Fruit fly (Drosophila melanogaster) whole organism, embryonic: Measurements from ENCODE around the gene PIP4K.

Source experiments
- Asciz ChIP-seq: fragments of 200-800 bp; sonication (Bioruptor generic); optimal IDR thresholded peaks from 2 replicates; lab custom pipeline; 2017; ENCODE audit warnings: missing biosample characterization, mild to moderate bottlenecking, missing genetic modification characterization, missing genetic modification reagents
- Blimp-1 ChIP-seq: fragments of 200-800 bp; sonication (Bioruptor generic); optimal IDR thresholded peaks from 3 replicates; lab custom pipeline; 2018; ENCODE audit warnings: missing biosample characterization, missing genetic modification characterization, mild to moderate bottlenecking, moderate library complexity, missing genetic modification reagents
- CG10431 ChIP-seq: fragments of 200-800 bp; sonication (Bioruptor generic); optimal IDR thresholded peaks from 3 replicates; lab custom pipeline; 2018; ENCODE audit warnings: missing biosample characterization, mild to moderate bottlenecking, missing genetic modification characterization
- CG12104 ChIP-seq: fragments of 200-800 bp; sonication (Bioruptor generic); optimal IDR thresholded peaks from 3 replicates; lab custom pipeline; 2016; ENCODE audit warnings: missing biosample characterization, missing genetic modification characterization
- CG13296 ChIP-seq: fragments of 200-800 bp; sonication (Bioruptor generic); optimal IDR thresholded peaks from 3 replicates; lab custom pipeline; 2018; ENCODE audit warnings: missing biosample characterization, mild to moderate bottlenecking, missing genetic modification characterization
- CG15073 ChIP-seq: fragments of 200-800 bp; sonication (Bioruptor generic); optimal IDR thresholded peaks from 2 replicates; lab custom pipeline; 2016; ENCODE audit warnings: missing biosample characterization, missing genetic modification characterization
- CG17361 ChIP-seq: fragments of 200-800 bp; sonication (Bioruptor generic); IDR thresholded peaks from 3 replicates; pipeline ENCODE4 v1.3.6; 2022; ENCODE audit warnings: missing biosample characterization, missing genetic modification characterization
- CG17829 ChIP-seq: fragments of 200-800 bp; optimal IDR thresholded peaks from 2 replicates; lab custom pipeline; 2019; ENCODE audit warnings: missing biosample characterization, mild to moderate bottlenecking, missing genetic modification characterization, moderate library complexity
- CG18599 ChIP-seq: fragments of 200-800 bp; sonication (Bioruptor generic); optimal IDR thresholded peaks from 3 replicates; lab custom pipeline; 2017; ENCODE audit warnings: missing biosample characterization, missing genetic modification characterization, mild to moderate bottlenecking, moderate library complexity, missing genetic modification reagents
- CG18764 ChIP-seq: fragments of 200-800 bp; sonication (Bioruptor generic); optimal IDR thresholded peaks from 3 replicates; lab custom pipeline; 2016; ENCODE audit warnings: missing biosample characterization, missing genetic modification characterization
- CG2875 ChIP-seq: fragments of 200-800 bp; sonication (Bioruptor generic); optimal IDR thresholded peaks from 2 replicates; lab custom pipeline; 2017; ENCODE audit warnings: missing biosample characterization, mild to moderate bottlenecking, missing genetic modification characterization, missing genetic modification reagents
- CG30020 ChIP-seq: fragments of 200-800 bp; optimal IDR thresholded peaks from 2 replicates; lab custom pipeline; 2019; ENCODE audit warnings: missing biosample characterization, mild to moderate bottlenecking, missing genetic modification characterization, moderate library complexity
- CG31441 ChIP-seq: fragments of 200-800 bp; sonication (Bioruptor generic); IDR thresholded peaks from 2 replicates; pipeline ENCODE4 v1.3.6; 2022; ENCODE audit warnings: missing biosample characterization, missing genetic modification characterization
- CG32767 ChIP-seq: fragments of 200-800 bp; sonication (Bioruptor generic); IDR thresholded peaks from 2 replicates; pipeline ENCODE4 v1.3.6; 2022; ENCODE audit warnings: missing biosample characterization, missing genetic modification characterization
- CG3281 ChIP-seq: fragments of 200-800 bp; sonication (Bioruptor generic); optimal IDR thresholded peaks from 3 replicates; lab custom pipeline; 2017; ENCODE audit warnings: missing biosample characterization, mild to moderate bottlenecking, missing genetic modification characterization
- CG6254 ChIP-seq: fragments of 200-800 bp; sonication (Bioruptor generic); optimal IDR thresholded peaks from 3 replicates; lab custom pipeline; 2017; ENCODE audit warnings: mild to moderate bottlenecking, missing biosample characterization, missing genetic modification reagents, missing genetic modification characterization
- CG6654 ChIP-seq: fragments of 200-800 bp; sonication (Bioruptor generic); optimal IDR thresholded peaks from 2 replicates; lab custom pipeline; 2017; ENCODE audit warnings: missing biosample characterization, mild to moderate bottlenecking, missing genetic modification characterization
- CG6683 ChIP-seq: fragments of 200-800 bp; sonication (Bioruptor generic); optimal IDR thresholded peaks from 2 replicates; lab custom pipeline; 2017; ENCODE audit warnings: missing biosample characterization, mild to moderate bottlenecking, missing genetic modification characterization, missing genetic modification reagents
- CG8281 ChIP-seq: fragments of 200-800 bp; sonication (Bioruptor generic); optimal IDR thresholded peaks from 2 replicates; lab custom pipeline; 2018; ENCODE audit warnings: missing biosample characterization, mild to moderate bottlenecking, missing genetic modification characterization, moderate library complexity
- CG9215 ChIP-seq: fragments of 200-800 bp; sonication (Bioruptor generic); IDR thresholded peaks from 2 replicates; pipeline ENCODE4 v1.3.6; 2022; ENCODE audit warnings: missing biosample characterization, missing genetic modification characterization
- D ChIP-seq, 2 experiments: fragments of 200-800 bp in 1 of 2; fragments of >200 bp in 1 of 2; sonication (Bioruptor generic) in 1 of 2; optimal IDR thresholded peaks; 2 replicates in 1 of 2; 3 replicates in 1 of 2; lab custom pipeline; 2017; ENCODE audit warnings: mild to moderate bottlenecking in 1 of 2, missing biosample characterization in 1 of 2, missing genetic modification characterization in 1 of 2, missing genetic modification reagents in 1 of 2
- D19B ChIP-seq: fragments of 200-800 bp; sonication (Bioruptor generic); optimal IDR thresholded peaks from 2 replicates; lab custom pipeline; 2017; ENCODE audit warnings: missing biosample characterization, mild to moderate bottlenecking, missing genetic modification characterization
- Dip2 ChIP-seq: fragments of 200-800 bp; sonication (Bioruptor generic); IDR thresholded peaks from 2 replicates; pipeline ENCODE4 v1.3.6; 2022; ENCODE audit warnings: missing biosample characterization, missing genetic modification characterization
- Fer2 ChIP-seq: fragments of 200-800 bp; sonication (Bioruptor generic); optimal IDR thresholded peaks from 2 replicates; lab custom pipeline; 2018; ENCODE audit warnings: missing biosample characterization, mild to moderate bottlenecking, missing genetic modification characterization, moderate library complexity
- HLH4C ChIP-seq: fragments of 200-800 bp; sonication (Bioruptor generic); IDR thresholded peaks from 3 replicates; pipeline ENCODE4 v1.3.6; 2022; ENCODE audit warnings: missing biosample characterization, missing genetic modification characterization; ENCODE audit not compliant: partially characterized antibody
- HmgZ ChIP-seq: fragments of 200-800 bp; sonication (Bioruptor generic); optimal IDR thresholded peaks from 2 replicates; lab custom pipeline; 2018; ENCODE audit warnings: missing biosample characterization, mild to moderate bottlenecking, missing genetic modification characterization
- Hr51 ChIP-seq, 2 experiments: fragments of 200-800 bp; sonication (Bioruptor generic); optimal IDR thresholded peaks; 2 replicates in 1 of 2; 3 replicates in 1 of 2; lab custom pipeline; 2016 to 2018; ENCODE audit warnings: missing biosample characterization in 2 of 2, missing genetic modification characterization in 2 of 2, mild to moderate bottlenecking in 1 of 2, moderate library complexity in 1 of 2
- Lpt ChIP-seq: fragments of >200 bp; optimal IDR thresholded peaks from 2 replicates; lab custom pipeline; 2018; ENCODE audit warnings: missing biosample characterization, missing genetic modification characterization
- Six4 ChIP-seq: fragments of 200-800 bp; sonication (Bioruptor generic); optimal IDR thresholded peaks from 2 replicates; lab custom pipeline; 2016; ENCODE audit warnings: missing biosample characterization, missing genetic modification characterization
- Sox100B ChIP-seq: fragments of 200-800 bp; sonication (Bioruptor generic); optimal IDR thresholded peaks from 3 replicates; lab custom pipeline; 2018; ENCODE audit warnings: missing biosample characterization, mild to moderate bottlenecking, missing genetic modification characterization
- al ChIP-seq: fragments of 200-800 bp; sonication (Bioruptor generic); IDR thresholded peaks from 2 replicates; pipeline ENCODE4 v1.3.6; 2022; ENCODE audit warnings: missing biosample characterization, missing genetic modification characterization
- ap ChIP-seq: fragments of 200-800 bp; sonication (Bioruptor generic); IDR thresholded peaks from 2 replicates; pipeline ENCODE4 v1.3.6; 2022; ENCODE audit warnings: missing biosample characterization, missing genetic modification characterization
- bcd ChIP-seq: fragments of 200-800 bp; sonication (Bioruptor generic); optimal IDR thresholded peaks from 2 replicates; lab custom pipeline; 2017; ENCODE audit warnings: missing biosample characterization, mild to moderate bottlenecking, missing genetic modification characterization
- cas ChIP-seq: fragments of 200-800 bp; sonication (Bioruptor generic); IDR thresholded peaks from 2 replicates; pipeline ENCODE4 v1.3.6; 2022; ENCODE audit warnings: missing biosample characterization, missing genetic modification characterization
- ci ChIP-seq: fragments of 200-800 bp; sonication (Bioruptor generic); IDR thresholded peaks from 3 replicates; pipeline ENCODE4 v1.3.6; 2022; ENCODE audit warnings: missing biosample characterization, missing genetic modification characterization
- eve ChIP-seq, 2 experiments: fragments of >200 bp; optimal IDR thresholded peaks; 2 replicates each; lab custom pipeline; 2017; ENCODE audit warnings: missing biosample characterization in 2 of 2, missing genetic modification characterization in 2 of 2
- ind ChIP-seq: fragments of 200-800 bp; sonication (Bioruptor generic); optimal IDR thresholded peaks from 3 replicates; lab custom pipeline; 2016; ENCODE audit warnings: missing biosample characterization, missing genetic modification characterization
- mirr ChIP-seq: fragments of 200-800 bp; sonication (Bioruptor generic); optimal IDR thresholded peaks from 3 replicates; lab custom pipeline; 2018; ENCODE audit warnings: missing biosample characterization, mild to moderate bottlenecking, missing genetic modification characterization
- nau ChIP-seq: fragments of 200-800 bp; sonication (Bioruptor generic); optimal IDR thresholded peaks from 3 replicates; lab custom pipeline; 2017; ENCODE audit warnings: missing biosample characterization, mild to moderate bottlenecking, missing genetic modification characterization, missing genetic modification reagents
- otp ChIP-seq: fragments of 200-800 bp; sonication (Bioruptor generic); IDR thresholded peaks from 3 replicates; pipeline ENCODE4, ENCODE4 v1.3.6; 2022; ENCODE audit warnings: missing biosample characterization, missing genetic modification characterization
- pfk ChIP-seq: fragments of 200-800 bp; sonication (Bioruptor generic); optimal IDR thresholded peaks from 2 replicates; lab custom pipeline; 2018; ENCODE audit warnings: missing biosample characterization, mild to moderate bottlenecking, missing genetic modification characterization, moderate library complexity
- pros ChIP-seq: fragments of 200-800 bp; sonication (Bioruptor generic); optimal IDR thresholded peaks from 3 replicates; lab custom pipeline; 2019; ENCODE audit warnings: missing biosample characterization, mild to moderate bottlenecking, missing genetic modification characterization, moderate library complexity
- salm ChIP-seq: fragments of 200-800 bp; sonication (Bioruptor generic); optimal IDR thresholded peaks from 2 replicates; lab custom pipeline; 2018; ENCODE audit warnings: missing biosample characterization, mild to moderate bottlenecking, missing genetic modification characterization
- shn ChIP-seq: fragments of 200-800 bp; sonication (Bioruptor generic); optimal IDR thresholded peaks from 3 replicates; lab custom pipeline; 2016; ENCODE audit warnings: missing biosample characterization, missing genetic modification characterization
- sqz ChIP-seq: fragments of 200-800 bp; sonication (Bioruptor generic); optimal IDR thresholded peaks from 3 replicates; lab custom pipeline; 2018; ENCODE audit warnings: missing biosample characterization, mild to moderate bottlenecking, missing genetic modification characterization
- yki ChIP-seq: fragments of >200 bp; optimal IDR thresholded peaks from 3 replicates; lab custom pipeline; 2018
- z ChIP-seq: fragments of 200-800 bp; sonication (Bioruptor generic); IDR thresholded peaks from 3 replicates; pipeline ENCODE4 v1.3.6; 2022; ENCODE audit warnings: missing biosample characterization, missing genetic modification characterization
- zen2 ChIP-seq: fragments of 200-800 bp; sonication (Bioruptor generic); IDR thresholded peaks from 3 replicates; pipeline ENCODE4 v1.3.6; 2022; ENCODE audit warnings: missing biosample characterization, missing genetic modification characterization; ENCODE audit not compliant: partially characterized antibody

PIP4K gene

dm6 chr4:1218723-1219398 lies 22.2 kb upstream of the PIP4K start (continued):
- TF ChIP-seq CG13296 (GFP tag; lab: Kevin White, UChicago) (peak; percentile 15), CG17361 (GFP tag; lab: Robert Waterston, UW) (peak; percentile 33; the same call in 1 of the 3 replicates), CG12104 (GFP tag; lab: Kevin White, UChicago) (peak; percentile 13), eve (GFP tag; optimal IDR thresholded peaks at IDR 0.05; lab: Kevin White, UChicago) (peak in 1 of 2 experiments; percentile 83), otp (GFP tag; lab: Robert Waterston, UW) (no peak), al (GFP tag; lab: Robert Waterston, UW) (no peak), D (optimal IDR thresholded peaks at IDR 0.05; lab: Kevin White, UChicago) (no peak), D (GFP tag; optimal IDR thresholded peaks at IDR 0.05; lab: Kevin White, UChicago) (peak; percentile 14), Fer2 (tag; lab: Kevin White, UChicago) (peak; percentile 6), bcd (no peak), z (GFP tag; lab: Robert Waterston, UW) (no peak), Sox100B (GFP tag; lab: Kevin White, UChicago) (peak; percentile 76), nau (GFP tag; lab: Kevin White, UChicago) (peak; percentile 36), Six4 (GFP tag; lab: Kevin White, UChicago) (peak; percentile 28), Lpt (GFP tag; lab: Kevin White, UChicago) (no peak), zen2 (GFP tag; lab: Robert Waterston, UW) (no peak), D19B (GFP tag; lab: Kevin White, UChicago) (peak; percentile 18), CG18599 (GFP tag; lab: Kevin White, UChicago) (no peak), CG32767 (no peak)

- TF ChIP-seq otp (GFP tag; lab: Robert Waterston, UW) (no peak), CG18764 (GFP tag; lab: Kevin White, UChicago) (no peak), CG6254 (peak; percentile 26), cas (GFP tag; lab: Robert Waterston, UW) (no peak), CG30020 (peak; percentile 95), CG6683 (GFP tag; lab: Kevin White, UChicago) (no peak), Hr51 (GFP tag; optimal IDR thresholded peaks at IDR 0.05; lab: Kevin White, UChicago) (no peak), z (GFP tag; lab: Robert Waterston, UW) (no peak), CG17829 (no peak), Dip2 (GFP tag; lab: Robert Waterston, UW) (no peak), CG6654 (no peak), HLH4C (GFP tag; lab: Robert Waterston, UW) (no peak), CG8281 (no peak), ind (GFP tag; lab: Kevin White, UChicago) (no peak), Blimp-1 (GFP tag; lab: Kevin White, UChicago) (no peak), CG3281 (peak; percentile 40), bcd (no peak), shn (GFP tag; lab: Kevin White, UChicago) (no peak), pros (no peak), ci (GFP tag; lab: Robert Waterston, UW) (no peak), CG2875 (peak; percentile 2), salm (tag; lab: Kevin White, UChicago) (peak; percentile 66), pfk (GFP tag; lab: Kevin White, UChicago) (peak; percentile 55), CG31441 (no peak), CG9215 (GFP tag; lab: Robert Waterston, UW) (no peak), mirr (GFP tag; lab: Kevin White, UChicago) (no peak), sqz (GFP tag; lab: Kevin White, UChicago) (no peak), Asciz (GFP tag; lab: Kevin White, UChicago) (peak; percentile 42), ap (no peak), yki (lab: Kevin White, UChicago) (no peak), CG10431 (GFP tag; lab: Kevin White, UChicago) (peak; percentile 60), CG15073 (GFP tag; lab: Kevin White, UChicago) (no peak), HmgZ (peak; percentile 28)
These were observed 2.5 kb upstream of the PIP4K start for dm6 chr4:1199178-1199577.
